Fruit fly (Drosophila melanogaster) whole organism, wandering third instar larva: ENCODE results near the gene Fuca.

Experiments
- GATAd ChIP-seq: sonication (Bioruptor generic); optimal IDR thresholded peaks from 2 replicates; lab custom pipeline; 2016; ENCODE audit warnings: missing biosample characterization, missing genetic modification characterization
- Hnf4 ChIP-seq: fragments of 200-800 bp; sonication (Bioruptor generic); optimal IDR thresholded peaks from 2 replicates; lab custom pipeline; 2016; ENCODE audit warnings: missing biosample characterization, mild to moderate bottlenecking, missing genetic modification characterization
- dl ChIP-seq, 2 experiments: fragments of 175-275, 200-275 bp in 1 of 2; fragments of 200-275 bp in 1 of 2; sonication (Bioruptor generic); optimal IDR thresholded peaks; lab custom pipeline; 2018; ENCODE audit warnings: mild to moderate bottlenecking in 2 of 2, missing biosample characterization in 2 of 2, missing genetic modification characterization in 2 of 2, moderate library complexity in 2 of 2; ENCODE audit not compliant: partially characterized antibody in 2 of 2, insufficient read depth in 1 of 2
- dsf ChIP-seq: sonication (Bioruptor generic); optimal IDR thresholded peaks from 2 replicates; lab custom pipeline; 2016; ENCODE audit warnings: missing biosample characterization, missing genetic modification characterization, borderline replicate concordance
- fru ChIP-seq: fragments of 200-800 bp; sonication (Bioruptor generic); optimal IDR thresholded peaks from 3 replicates; lab custom pipeline; 2016; ENCODE audit warnings: missing biosample characterization, mild to moderate bottlenecking, missing genetic modification characterization
- pan ChIP-seq: fragments of >200 bp; optimal IDR thresholded peaks from 2 replicates; lab custom pipeline; 2017
- psq ChIP-seq: fragments of 200-800 bp; sonication (Bioruptor generic); optimal IDR thresholded peaks from 3 replicates; lab custom pipeline; 2017; ENCODE audit warnings: missing biosample characterization, mild to moderate bottlenecking, missing genetic modification characterization, moderate library complexity
- sage ChIP-seq: fragments of 200-800 bp; sonication (Bioruptor generic); optimal IDR thresholded peaks from 2 replicates; lab custom pipeline; 2016; ENCODE audit warnings: missing biosample characterization, mild to moderate bottlenecking, missing genetic modification characterization
- usp ChIP-seq: fragments of >200 bp; optimal IDR thresholded peaks from 2 replicates; lab custom pipeline; 2017; ENCODE audit warnings: missing biosample characterization, missing genetic modification characterization

DNA sequence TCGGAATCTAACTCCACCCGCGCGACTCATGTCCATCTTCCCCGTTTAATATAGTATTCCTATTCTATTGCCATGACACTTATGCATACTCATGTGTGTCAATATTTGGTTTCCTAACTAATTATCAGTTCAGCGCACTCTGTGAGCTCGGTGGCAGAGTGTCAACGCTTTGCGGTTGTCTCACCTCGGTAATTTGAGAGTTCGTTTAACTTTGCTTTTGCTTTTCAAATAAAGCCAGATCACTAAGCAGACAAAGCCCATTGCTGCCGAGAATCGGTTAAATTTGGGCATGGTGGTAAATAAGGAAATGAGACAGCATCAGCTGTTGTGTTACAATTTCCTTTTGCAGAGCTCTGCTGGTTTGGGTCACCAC is 17.8 kb upstream of the Fuca start:
- TF ChIP-seq dl (GFP tag; optimal IDR thresholded peaks at IDR 0.05; lab: Kevin White, UChicago; ENCODE audit: insufficient read depth in 1 of 2, partially characterized antibody in 2 of 2) (no peak), psq (GFP tag; lab: Kevin White, UChicago) (no peak), GATAd (GFP tag; lab: Kevin White, UChicago) (no peak), dsf (GFP tag; lab: Kevin White, UChicago) (no peak), Hnf4 (GFP tag; lab: Kevin White, UChicago) (no peak), pan (lab: Kevin White, UChicago) (no peak), sage (GFP tag; lab: Kevin White, UChicago) (no peak), usp (GFP tag; lab: Kevin White, UChicago) (no peak), fru (GFP tag; lab: Kevin White, UChicago) (no peak)
